Fruit fly (Drosophila melanogaster) whole organism, wandering third instar larva: ENCODE data around the gene CG34001.

ENCODE experiments used
- Dfd ChIP-seq: fragments of >200 bp; optimal IDR thresholded peaks from 2 replicates; lab custom pipeline; 2017; ENCODE audit warnings: missing biosample characterization, missing genetic modification characterization
- Hr78 ChIP-seq: fragments of >200 bp; optimal IDR thresholded peaks from 2 replicates; lab custom pipeline; 2017; ENCODE audit warnings: missing biosample characterization, missing genetic modification characterization

DNA sequence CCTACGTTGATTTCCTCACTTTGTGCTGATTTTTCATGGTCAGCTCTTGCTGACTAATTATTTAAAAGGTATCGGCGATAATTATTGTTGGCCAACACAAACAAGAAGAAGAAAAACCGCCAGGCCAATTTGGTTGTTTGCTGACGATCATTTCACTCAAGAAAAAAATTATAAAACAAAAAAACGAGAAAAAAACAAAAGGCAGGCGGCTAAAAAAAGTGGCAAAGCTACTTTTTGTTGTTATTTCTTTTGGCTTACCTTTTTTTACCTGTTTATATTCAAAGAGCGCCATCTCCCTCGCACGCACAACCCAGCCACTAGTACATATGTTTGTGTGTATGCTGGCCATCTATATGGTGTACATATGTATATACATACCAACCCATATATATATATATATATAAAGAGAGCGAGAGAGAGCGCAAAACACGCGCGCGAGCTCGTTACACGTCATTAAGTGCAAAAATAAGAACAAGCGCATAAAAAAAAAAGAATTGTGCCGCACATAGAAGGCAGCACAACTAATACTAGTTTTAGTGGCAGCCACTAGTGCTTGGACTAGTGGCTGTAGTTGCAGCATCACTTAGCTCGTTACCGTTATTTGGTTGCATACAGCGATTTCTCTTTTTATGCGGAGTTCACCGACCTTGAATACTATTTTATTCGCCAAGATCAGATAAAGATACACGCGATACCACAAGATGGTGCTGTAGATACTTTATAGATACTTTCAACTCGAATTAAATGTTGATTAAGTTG lies 44.9 kb downstream of the CG34001 start:
- no peak for TF ChIP-seq Dfd (GFP tag; lab: Kevin White, UChicago)
- no peak for TF ChIP-seq Hr78
